Fruit fly (Drosophila melanogaster) whole organism, embryonic: Measurements from ENCODE around the gene CG15221.
A peak's percentile ranks its signal among the peaks of the same experiment; 100 is the strongest.

Source experiments
- Aef1 ChIP-seq: fragments of 200-800 bp; sonication (Bioruptor generic); IDR thresholded peaks from 3 replicates; pipeline ENCODE4 v1.3.6; 2022; ENCODE audit warnings: missing biosample characterization, missing genetic modification characterization
- Bteb2 ChIP-seq: fragments of 200-800 bp; sonication (Bioruptor generic); optimal IDR thresholded peaks from 2 replicates; lab custom pipeline; 2016; ENCODE audit warnings: missing biosample characterization, missing genetic modification characterization
- CG10274 ChIP-seq: fragments of 200-800 bp; sonication (Bioruptor generic); optimal IDR thresholded peaks from 3 replicates; lab custom pipeline; 2017; ENCODE audit warnings: missing biosample characterization, mild to moderate bottlenecking, missing genetic modification characterization
- CG11456 ChIP-seq: fragments of 200-800 bp; sonication (Bioruptor generic); IDR thresholded peaks from 3 replicates; pipeline ENCODE4 v1.3.6; 2022; ENCODE audit warnings: missing biosample characterization, missing genetic modification characterization
- CG12769 ChIP-seq: fragments of 200-800 bp; sonication (Bioruptor generic); optimal IDR thresholded peaks from 2 replicates; lab custom pipeline; 2019; ENCODE audit warnings: missing biosample characterization, mild to moderate bottlenecking, missing genetic modification characterization, moderate library complexity
- CG14014 ChIP-seq: fragments of 200-800 bp; sonication (Bioruptor generic); IDR thresholded peaks from 2 replicates; pipeline ENCODE4 v1.3.6; 2022; ENCODE audit warnings: missing biosample characterization, missing genetic modification characterization
- CG14050 ChIP-seq: fragments of 200-800 bp; sonication (Bioruptor generic); IDR thresholded peaks from 3 replicates; pipeline ENCODE4 v1.3.6; 2022; ENCODE audit warnings: missing biosample characterization, missing genetic modification characterization
- CG14965 ChIP-seq: fragments of 200-800 bp; sonication (Bioruptor generic); optimal IDR thresholded peaks from 2 replicates; lab custom pipeline; 2016; ENCODE audit warnings: missing biosample characterization, missing genetic modification characterization, borderline replicate concordance
- CG15073 ChIP-seq: fragments of 200-800 bp; sonication (Bioruptor generic); optimal IDR thresholded peaks from 2 replicates; lab custom pipeline; 2016; ENCODE audit warnings: missing biosample characterization, missing genetic modification characterization
- CG1529 ChIP-seq: fragments of 200-800 bp; sonication (Bioruptor generic); optimal IDR thresholded peaks from 3 replicates; lab custom pipeline; 2018; ENCODE audit warnings: missing biosample characterization, missing genetic modification characterization
- CG15479 ChIP-seq: fragments of 200-800 bp; sonication (Bioruptor generic); optimal IDR thresholded peaks from 3 replicates; lab custom pipeline; 2019; ENCODE audit warnings: missing biosample characterization, mild to moderate bottlenecking, missing genetic modification characterization, moderate library complexity
- CG16813 ChIP-seq: fragments of 200-800 bp; sonication (Bioruptor generic); IDR thresholded peaks from 3 replicates; pipeline ENCODE4 v1.3.6; 2022; ENCODE audit warnings: missing biosample characterization, missing genetic modification characterization; ENCODE audit not compliant: partially characterized antibody
- CG17612 ChIP-seq: fragments of 200-800 bp; sonication (Bioruptor generic); IDR thresholded peaks from 2 replicates; pipeline ENCODE4 v1.3.6; 2022; ENCODE audit warnings: missing biosample characterization, missing genetic modification characterization
- CG18011 ChIP-seq: fragments of 200-800 bp; sonication (Bioruptor generic); optimal IDR thresholded peaks from 2 replicates; lab custom pipeline; 2017; ENCODE audit warnings: missing biosample characterization, missing genetic modification characterization, mild to moderate bottlenecking, moderate library complexity, missing genotype
- CG2712 ChIP-seq: fragments of 200-800 bp; optimal IDR thresholded peaks from 3 replicates; lab custom pipeline; 2019; ENCODE audit warnings: missing biosample characterization, mild to moderate bottlenecking, missing genetic modification characterization, moderate library complexity
- CG32767 ChIP-seq: fragments of 200-800 bp; sonication (Bioruptor generic); IDR thresholded peaks from 2 replicates; pipeline ENCODE4 v1.3.6; 2022; ENCODE audit warnings: missing biosample characterization, missing genetic modification characterization
- CG4617 ChIP-seq: fragments of 200-800 bp; sonication (Bioruptor generic); optimal IDR thresholded peaks from 3 replicates; lab custom pipeline; 2016; ENCODE audit warnings: missing biosample characterization, missing genetic modification characterization, borderline replicate concordance
- CG4707 ChIP-seq: fragments of 200-800 bp; sonication (Bioruptor generic); optimal IDR thresholded peaks from 2 replicates; lab custom pipeline; 2018; ENCODE audit warnings: missing biosample characterization, mild to moderate bottlenecking, missing genetic modification characterization, moderate library complexity
- CG6765 ChIP-seq: fragments of 200-800 bp; sonication (Bioruptor generic); optimal IDR thresholded peaks from 3 replicates; lab custom pipeline; 2017; ENCODE audit warnings: missing biosample characterization, mild to moderate bottlenecking, missing genetic modification characterization
- CG8924 ChIP-seq: fragments of 200-800 bp; optimal IDR thresholded peaks from 3 replicates; lab custom pipeline; 2019; ENCODE audit warnings: missing biosample characterization, mild to moderate bottlenecking, missing genetic modification characterization, moderate library complexity
- CG8944 ChIP-seq: fragments of 200-800 bp; sonication (Bioruptor generic); optimal IDR thresholded peaks from 3 replicates; lab custom pipeline; 2016; ENCODE audit warnings: missing biosample characterization, missing genetic modification characterization
- CG9932 ChIP-seq: fragments of 200-800 bp; sonication (Bioruptor generic); IDR thresholded peaks from 2 replicates; pipeline ENCODE4 v1.3.6; 2022; ENCODE audit warnings: missing biosample characterization, missing genetic modification characterization
- Chrac-16 ChIP-seq: fragments of 200-800 bp; sonication (Bioruptor generic); optimal IDR thresholded peaks from 3 replicates; lab custom pipeline; 2016; ENCODE audit warnings: missing biosample characterization, missing genetic modification characterization
- Dad ChIP-seq: fragments of 200-800 bp; sonication (Bioruptor generic); optimal IDR thresholded peaks from 3 replicates; lab custom pipeline; 2016; ENCODE audit warnings: missing biosample characterization, missing genetic modification characterization
- Deaf1 ChIP-seq: fragments of 200-800 bp; optimal IDR thresholded peaks from 3 replicates; lab custom pipeline; 2019; ENCODE audit warnings: missing biosample characterization, mild to moderate bottlenecking, missing genetic modification characterization, moderate library complexity
- Dll ChIP-seq: fragments of 200-800 bp; sonication (Bioruptor generic); IDR thresholded peaks from 4 replicates; pipeline ENCODE4 v1.3.6; 2022; ENCODE audit warnings: missing biosample characterization, missing genetic modification characterization; ENCODE audit not compliant: partially characterized antibody
- Fer3 ChIP-seq: fragments of 200-800 bp; sonication (Bioruptor generic); optimal IDR thresholded peaks from 2 replicates; lab custom pipeline; 2018; ENCODE audit warnings: missing biosample characterization, mild to moderate bottlenecking, missing genetic modification characterization, moderate library complexity
- HmgD ChIP-seq: fragments of 200-800 bp; sonication (Bioruptor generic); optimal IDR thresholded peaks from 3 replicates; lab custom pipeline; 2016; ENCODE audit warnings: missing biosample characterization, missing genetic modification characterization
- HmgZ ChIP-seq: fragments of 200-800 bp; sonication (Bioruptor generic); optimal IDR thresholded peaks from 2 replicates; lab custom pipeline; 2018; ENCODE audit warnings: missing biosample characterization, mild to moderate bottlenecking, missing genetic modification characterization
- Hmx ChIP-seq: fragments of 200-800 bp; sonication (Bioruptor generic); optimal IDR thresholded peaks from 2 replicates; lab custom pipeline; 2016; ENCODE audit warnings: missing biosample characterization, missing genetic modification characterization
- NC2α ChIP-seq: fragments of 200-800 bp; sonication (Bioruptor generic); optimal IDR thresholded peaks from 2 replicates; lab custom pipeline; 2016; ENCODE audit warnings: missing biosample characterization, missing genetic modification characterization
- Six4 ChIP-seq: fragments of 200-800 bp; sonication (Bioruptor generic); optimal IDR thresholded peaks from 2 replicates; lab custom pipeline; 2016; ENCODE audit warnings: missing biosample characterization, missing genetic modification characterization
- Sry-δ ChIP-seq: fragments of 200-800 bp; sonication (Bioruptor generic); optimal IDR thresholded peaks from 2 replicates; lab custom pipeline; 2016; ENCODE audit warnings: missing biosample characterization, missing genetic modification characterization
- TFAM ChIP-seq: fragments of 200-800 bp; sonication (Bioruptor generic); optimal IDR thresholded peaks from 2 replicates; lab custom pipeline; 2017; ENCODE audit warnings: missing biosample characterization, missing genetic modification characterization, inconsistent platforms
- Tbp ChIP-seq: fragments of >200 bp; optimal IDR thresholded peaks from 2 replicates; lab custom pipeline; 2018; ENCODE audit warnings: missing biosample characterization, missing genetic modification characterization
- ap ChIP-seq: fragments of 200-800 bp; sonication (Bioruptor generic); IDR thresholded peaks from 2 replicates; pipeline ENCODE4 v1.3.6; 2022; ENCODE audit warnings: missing biosample characterization, missing genetic modification characterization
- az2 ChIP-seq: fragments of 200-800 bp; sonication (Bioruptor generic); optimal IDR thresholded peaks from 3 replicates; lab custom pipeline; 2016; ENCODE audit warnings: missing biosample characterization, missing genetic modification characterization
- bab2 ChIP-seq: fragments of 200-800 bp; sonication (Bioruptor generic); optimal IDR thresholded peaks from 2 replicates; lab custom pipeline; 2016; ENCODE audit warnings: missing biosample characterization, missing genetic modification characterization
- caup ChIP-seq: fragments of 200-800 bp; sonication (Bioruptor generic); optimal IDR thresholded peaks from 3 replicates; lab custom pipeline; 2017; ENCODE audit warnings: missing biosample characterization, mild to moderate bottlenecking, missing genetic modification characterization, moderate library complexity; ENCODE audit not compliant: severe bottlenecking
- croc ChIP-seq: fragments of 200-800 bp; sonication (Bioruptor generic); conservative IDR thresholded peaks from 3 replicates; pipeline ENCODE4 v1.3.6; 2022; ENCODE audit warnings: missing biosample characterization, missing genetic modification characterization
- disco-r ChIP-seq: fragments of 200-800 bp; sonication (Bioruptor generic); optimal IDR thresholded peaks from 2 replicates; lab custom pipeline; 2016; ENCODE audit warnings: missing biosample characterization, missing genetic modification characterization
- esg ChIP-seq: fragments of 200-800 bp; sonication (Bioruptor generic); conservative IDR thresholded peaks from 2 replicates; pipeline ENCODE4 v1.3.6; 2022; ENCODE audit warnings: missing biosample characterization, missing genetic modification characterization
- h ChIP-seq: fragments of >200 bp; optimal IDR thresholded peaks from 2 replicates; lab custom pipeline; 2017
- hth ChIP-seq: fragments of >200 bp; optimal IDR thresholded peaks from 2 replicates; lab custom pipeline; 2017; ENCODE audit warnings: inconsistent platforms
- mirr ChIP-seq: fragments of 200-800 bp; sonication (Bioruptor generic); optimal IDR thresholded peaks from 3 replicates; lab custom pipeline; 2018; ENCODE audit warnings: missing biosample characterization, mild to moderate bottlenecking, missing genetic modification characterization
- odd ChIP-seq: fragments of 200-800 bp; sonication (Bioruptor generic); optimal IDR thresholded peaks from 2 replicates; lab custom pipeline; 2017; ENCODE audit warnings: missing biosample characterization, mild to moderate bottlenecking, missing genetic modification characterization
- phol ChIP-seq: fragments of 200-800 bp; sonication (Bioruptor generic); optimal IDR thresholded peaks from 3 replicates; lab custom pipeline; 2018; ENCODE audit warnings: missing biosample characterization, mild to moderate bottlenecking, missing genetic modification characterization, moderate library complexity
- ranshi ChIP-seq: fragments of 200-800 bp; sonication (Bioruptor generic); IDR thresholded peaks from 2 replicates; pipeline ENCODE4 v1.3.6; 2022; ENCODE audit warnings: missing biosample characterization, missing genetic modification characterization
- ro ChIP-seq: fragments of 200-800 bp; sonication (Bioruptor generic); IDR thresholded peaks from 2 replicates; pipeline ENCODE4 v1.3.6; 2022; ENCODE audit warnings: missing biosample characterization, missing genetic modification characterization
- schlank ChIP-seq: fragments of 200-800 bp; sonication (Bioruptor generic); optimal IDR thresholded peaks from 2 replicates; lab custom pipeline; 2018; ENCODE audit warnings: missing biosample characterization, mild to moderate bottlenecking, missing genetic modification characterization
- z ChIP-seq: fragments of 200-800 bp; sonication (Bioruptor generic); IDR thresholded peaks from 3 replicates; pipeline ENCODE4 v1.3.6; 2022; ENCODE audit warnings: missing biosample characterization, missing genetic modification characterization
- zfh2 ChIP-seq: fragments of 200-800 bp; sonication (Bioruptor generic); optimal IDR thresholded peaks from 2 replicates; lab custom pipeline; 2016; ENCODE audit warnings: missing biosample characterization, missing genetic modification characterization

CG15221 gene

dm6 chrX:11716731-11717326 is 7.2 kb upstream of the CG15221 start, which contains the start of gene prtp (continued):
- TF ChIP-seq bab2: no peak
- no peak for TF ChIP-seq CG4707 (GFP tag; lab: Kevin White, UChicago)
- peak; percentile 57 for TF ChIP-seq Sry-δ
- peak; percentile 27 for TF ChIP-seq CG2712 (tag; lab: Kevin White, UChicago)
- TF ChIP-seq esg: no peak
- no peak for TF ChIP-seq croc (GFP tag; lab: Robert Waterston, UW)
- TF ChIP-seq Tbp: no peak
- no peak for TF ChIP-seq CG6765
- TF ChIP-seq mirr (GFP tag; lab: Kevin White, UChicago): no peak
- TF ChIP-seq Aef1 (GFP tag; lab: Robert Waterston, UW): no peak; the same call in 2 of the 3 replicates
- TF ChIP-seq Hmx (GFP tag; lab: Kevin White, UChicago): no peak
- TF ChIP-seq HmgZ (tag; lab: Kevin White, UChicago): no peak
- TF ChIP-seq CG14050 (GFP tag; lab: Robert Waterston, UW): no peak
- peak; percentile 40 for TF ChIP-seq CG16813
- peak; percentile 34 for TF ChIP-seq Chrac-16
- peak; percentile 30 for TF ChIP-seq Fer3 (tag; lab: Kevin White, UChicago)
- TF ChIP-seq Six4 (GFP tag; lab: Kevin White, UChicago): peak; percentile 10
- no peak for TF ChIP-seq ro (GFP tag; lab: Robert Waterston, UW)
- TF ChIP-seq z (GFP tag; lab: Robert Waterston, UW): no peak
- TF ChIP-seq hth: no peak
- TF ChIP-seq CG4617 (GFP tag; lab: Kevin White, UChicago): no peak
- TF ChIP-seq CG14965 (GFP tag; lab: Kevin White, UChicago): no peak
- TF ChIP-seq odd (GFP tag; lab: Kevin White, UChicago): no peak
- no peak for TF ChIP-seq CG9932
- TF ChIP-seq HmgD: no peak
- TF ChIP-seq CG8924 (tag; lab: Kevin White, UChicago): no peak
- TF ChIP-seq h (lab: Kevin White, UChicago): no peak
- TF ChIP-seq disco-r (GFP tag; lab: Kevin White, UChicago): no peak
- TF ChIP-seq zfh2 (GFP tag; lab: Kevin White, UChicago): no peak
- TF ChIP-seq CG8944 (GFP tag; lab: Kevin White, UChicago): no peak
- TF ChIP-seq TFAM: no peak
- no peak for TF ChIP-seq CG18011 (GFP tag; lab: Kevin White, UChicago)
- no peak for TF ChIP-seq CG1529
- no peak for TF ChIP-seq CG15479
- no peak for TF ChIP-seq Bteb2 (GFP tag; lab: Kevin White, UChicago)
- TF ChIP-seq NC2α (GFP tag; lab: Kevin White, UChicago): no peak
- no peak for TF ChIP-seq CG17612
- no peak for TF ChIP-seq Dad (GFP tag; lab: Kevin White, UChicago)
- no peak for TF ChIP-seq CG14014
- TF ChIP-seq schlank (tag; lab: Kevin White, UChicago): no peak
- no peak for TF ChIP-seq az2
- TF ChIP-seq CG11456: no peak
- peak; percentile 27 for TF ChIP-seq phol (tag; lab: Kevin White, UChicago)
- no peak for TF ChIP-seq CG10274
- TF ChIP-seq ranshi (GFP tag; lab: Robert Waterston, UW): no peak
- no peak for TF ChIP-seq Deaf1 (tag; lab: Kevin White, UChicago)
- no peak for TF ChIP-seq CG12769
- peak; percentile 76; the same call in 3 of the 4 replicates for TF ChIP-seq Dll (GFP tag; lab: Robert Waterston, UW)
- peak; percentile 25; the same call in 1 of the 2 replicates for TF ChIP-seq CG32767 (GFP tag; lab: Robert Waterston, UW)
- TF ChIP-seq ap (GFP tag; lab: Robert Waterston, UW): no peak
- TF ChIP-seq caup (GFP tag; lab: Kevin White, UChicago): no peak
- no peak for TF ChIP-seq CG15073 (GFP tag; lab: Kevin White, UChicago)
